Worm (Caenorhabditis elegans) whole organism, L4 larva: Measurements from ENCODE around the gene rpl-21.

ENCODE experiments used
- D1046.2 ChIP-seq: fragments of 200-800 bp; sonication (Bioruptor generic); IDR thresholded peaks from 2 replicates; pipeline ENCODE4 v1.3.6; 2022; ENCODE audit warnings: missing genetic modification characterization, missing compliant biosample characterization
- F44E2.7 ChIP-seq: fragments of 200-800 bp; sonication (Bioruptor generic); IDR thresholded peaks from 2 replicates; pipeline ENCODE4 v2.1.2; 2022; ENCODE audit warnings: missing genetic modification characterization, missing compliant biosample characterization
- F49E8.2 ChIP-seq: sonication (generic microtip); optimal IDR thresholded peaks from 2 replicates; lab custom pipeline; 2016; ENCODE audit warnings: missing compliant biosample characterization, mild to moderate bottlenecking, missing genetic modification characterization, borderline replicate concordance
- R02D3.7 ChIP-seq: fragments of 150-350 bp; sonication (generic microtip); optimal IDR thresholded peaks from 3 replicates; lab custom pipeline; 2014; ENCODE audit warnings: missing biosample characterization, missing genetic modification characterization
- T20F7.1 ChIP-seq: fragments of 200-800 bp; sonication (Bioruptor generic); optimal IDR thresholded peaks from 2 replicates; lab custom pipeline; 2018; ENCODE audit warnings: mild to moderate bottlenecking, missing genetic modification characterization, missing compliant biosample characterization
- Y105C5A.15 ChIP-seq: fragments of 200-800 bp; sonication (Bioruptor generic); IDR thresholded peaks from 2 replicates; pipeline ENCODE4 v1.3.6; 2022; ENCODE audit warnings: missing genetic modification characterization, missing compliant biosample characterization
- Y48G9A.11 ChIP-seq: fragments of 200-800 bp; sonication (Bioruptor generic); IDR thresholded peaks from 2 replicates; pipeline ENCODE4 v1.3.6; 2022; ENCODE audit warnings: missing genetic modification reagents, missing genetic modification characterization, missing compliant biosample characterization
- Y5F2A.4 ChIP-seq: fragments of 200-800 bp; sonication (Bioruptor generic); optimal IDR thresholded peaks from 2 replicates; lab custom pipeline; 2018; ENCODE audit warnings: mild to moderate bottlenecking, missing genetic modification characterization, missing compliant biosample characterization
- ZK337.2 ChIP-seq: fragments of 200-800 bp; sonication (Bioruptor generic); IDR thresholded peaks from 2 replicates; pipeline ENCODE4 v1.3.6; 2022; ENCODE audit warnings: missing genetic modification reagents, missing genetic modification characterization, missing compliant biosample characterization
- ceh-20 ChIP-seq: fragments of 200-800 bp; sonication (Bioruptor generic); IDR thresholded peaks from 2 replicates; pipeline ENCODE4 v1.3.6; 2022; ENCODE audit warnings: missing genetic modification reagents, missing genetic modification characterization, missing compliant biosample characterization
- ceh-32 ChIP-seq: sonication (generic microtip); optimal IDR thresholded peaks from 2 replicates; lab custom pipeline; 2016; ENCODE audit warnings: mild to moderate bottlenecking, missing genetic modification characterization, missing compliant biosample characterization; ENCODE audit not compliant: poor library complexity
- ceh-62 ChIP-seq: sonication (generic microtip); optimal IDR thresholded peaks from 2 replicates; lab custom pipeline; 2017; ENCODE audit warnings: missing biosample characterization, missing genetic modification characterization
- cey-2 ChIP-seq: sonication (generic microtip); optimal IDR thresholded peaks from 3 replicates; lab custom pipeline; 2017; ENCODE audit warnings: missing genetic modification characterization, mild to moderate bottlenecking, missing compliant biosample characterization, antibody characterized with exemption, borderline replicate concordance; ENCODE audit not compliant: insufficient read depth
- ctbp-1 ChIP-seq: fragments of 200-800 bp; sonication (Bioruptor generic); IDR thresholded peaks from 2 replicates; pipeline ENCODE4 v1.3.6; 2022; ENCODE audit warnings: missing genetic modification reagents, missing genetic modification characterization, missing compliant biosample characterization
- dmd-9 ChIP-seq: fragments of 200-800 bp; sonication (Bioruptor generic); IDR thresholded peaks from 2 replicates; pipeline ENCODE4 v1.3.6; 2022; ENCODE audit warnings: missing genetic modification reagents, missing genetic modification characterization, missing compliant biosample characterization
- dpl-1 ChIP-seq: fragments of 150-350 bp; optimal IDR thresholded peaks from 2 replicates; lab custom pipeline; 2014; ENCODE audit warnings: missing biosample characterization, missing genetic modification reagents, missing genetic modification characterization
- fkh-10 ChIP-seq: fragments of 150-350 bp; optimal IDR thresholded peaks from 2 replicates; lab custom pipeline; 2014; ENCODE audit warnings: missing biosample characterization, missing genetic modification reagents, missing genetic modification characterization
- hif-1 ChIP-seq, 2 experiments: sonication (generic microtip); optimal IDR thresholded peaks; 2 replicates each; lab custom pipeline; 2016 to 2017; ENCODE audit warnings: missing compliant biosample characterization in 2 of 2, missing genetic modification characterization in 2 of 2, missing genetic modification reagents in 2 of 2, missing genotype in 2 of 2, mild to moderate bottlenecking in 1 of 2
- hlh-11 ChIP-seq: fragments of 200-800 bp; sonication (Bioruptor generic); optimal IDR thresholded peaks from 2 replicates; lab custom pipeline; 2018; ENCODE audit warnings: mild to moderate bottlenecking, missing genetic modification characterization, missing compliant biosample characterization
- hlh-30 ChIP-seq: sonication (generic microtip); optimal IDR thresholded peaks from 2 replicates; lab custom pipeline; 2017; ENCODE audit warnings: antibody characterized with exemption, mild to moderate bottlenecking, missing genetic modification characterization, missing compliant biosample characterization; ENCODE audit not compliant: insufficient read depth
- hmg-1.1 ChIP-seq: fragments of 200-800 bp; sonication (Bioruptor generic); IDR thresholded peaks from 2 replicates; pipeline ENCODE4 v1.3.6; 2022; ENCODE audit warnings: missing genetic modification reagents, missing genetic modification characterization, missing compliant biosample characterization
- lin-38 ChIP-seq: fragments of 200-800 bp; sonication (Bioruptor generic); IDR thresholded peaks from 2 replicates; pipeline ENCODE4 v1.3.6; 2022; ENCODE audit warnings: missing genetic modification reagents, missing genetic modification characterization, missing compliant biosample characterization
- lin-39 ChIP-seq: fragments of 150-350 bp; optimal IDR thresholded peaks from 2 replicates; lab custom pipeline; 2014; ENCODE audit warnings: missing biosample characterization, missing genetic modification reagents, missing genetic modification characterization
- madf-9 ChIP-seq: fragments of 200-800 bp; sonication (Bioruptor generic); conservative IDR thresholded peaks from 2 replicates; pipeline ENCODE4 v1.3.6; 2022; ENCODE audit warnings: missing genetic modification reagents, missing genetic modification characterization, missing compliant biosample characterization
- mep-1 ChIP-seq: fragments of 150-350 bp; sonication (generic microtip); optimal IDR thresholded peaks from 3 replicates; lab custom pipeline; 2014; ENCODE audit warnings: missing biosample characterization, missing genetic modification characterization
- mxl-3 ChIP-seq: fragments of 200-800 bp; sonication (Bioruptor generic); optimal IDR thresholded peaks from 2 replicates; lab custom pipeline; 2018; ENCODE audit warnings: mild to moderate bottlenecking, missing genetic modification characterization, missing compliant biosample characterization
- nhr-102 ChIP-seq: sonication (generic microtip); optimal IDR thresholded peaks from 2 replicates; lab custom pipeline; 2016; ENCODE audit warnings: mild to moderate bottlenecking, missing genetic modification characterization, moderate library complexity, missing compliant biosample characterization
- nhr-237 ChIP-seq: sonication (generic microtip); optimal IDR thresholded peaks from 2 replicates; lab custom pipeline; 2017; ENCODE audit warnings: missing biosample characterization, missing genetic modification characterization
- nhr-25 ChIP-seq: sonication (generic microtip); optimal IDR thresholded peaks from 2 replicates; lab custom pipeline; 2017; ENCODE audit warnings: missing genetic modification characterization, mild to moderate bottlenecking, missing compliant biosample characterization, antibody characterized with exemption, moderate library complexity, borderline replicate concordance; ENCODE audit not compliant: insufficient read depth
- nhr-28 ChIP-seq: fragments of 150-350 bp; optimal IDR thresholded peaks from 2 replicates; lab custom pipeline; 2014; ENCODE audit warnings: missing biosample characterization, missing genetic modification characterization
- nhr-42 ChIP-seq: fragments of 200-800 bp; sonication (Bioruptor generic); IDR thresholded peaks from 2 replicates; pipeline ENCODE4 v1.3.6; 2022; ENCODE audit warnings: missing genetic modification characterization, missing compliant biosample characterization
- nhr-48 ChIP-seq: sonication (generic microtip); optimal IDR thresholded peaks from 2 replicates; lab custom pipeline; 2016; ENCODE audit warnings: mild to moderate bottlenecking, missing genetic modification characterization, missing compliant biosample characterization
- nhr-76 ChIP-seq: fragments of 150-350 bp; optimal IDR thresholded peaks from 2 replicates; lab custom pipeline; 2014; ENCODE audit warnings: missing biosample characterization, missing genetic modification characterization
- nhr-77 ChIP-seq: fragments of 150-350 bp; optimal IDR thresholded peaks from 2 replicates; lab custom pipeline; 2014; ENCODE audit warnings: missing biosample characterization, missing genetic modification characterization
- pha-4 ChIP-seq, 2 experiments: fragments of 150-350 bp in 1 of 2; fragments of 200-800 bp in 1 of 2; sonication (Bioruptor generic) in 1 of 2; IDR thresholded peaks in 1 of 2; optimal IDR thresholded peaks in 1 of 2; 2 replicates each; pipeline versions ENCODE4 v1.3.6 to Lab custom; 2014 to 2022; ENCODE audit warnings: missing genetic modification characterization in 2 of 2, missing genetic modification reagents in 2 of 2, missing biosample characterization in 1 of 2, missing compliant biosample characterization in 1 of 2
- pqm-1 ChIP-seq: sonication (generic microtip); optimal IDR thresholded peaks from 2 replicates; lab custom pipeline; 2017; ENCODE audit warnings: missing biosample characterization, missing genetic modification characterization
- saeg-2 ChIP-seq: fragments of 200-800 bp; sonication (Bioruptor generic); IDR thresholded peaks from 2 replicates; pipeline ENCODE4 v1.3.6; 2022; ENCODE audit warnings: missing genetic modification reagents, missing genetic modification characterization, missing compliant biosample characterization
- sdz-12 ChIP-seq: fragments of 200-800 bp; sonication (Bioruptor generic); optimal IDR thresholded peaks from 2 replicates; lab custom pipeline; 2018; ENCODE audit warnings: mild to moderate bottlenecking, missing genetic modification characterization, missing compliant biosample characterization
- skn-1 ChIP-seq: fragments of 150-350 bp; optimal IDR thresholded peaks from 2 replicates; lab custom pipeline; 2014; ENCODE audit warnings: missing biosample characterization, missing genetic modification characterization
- tra-1 ChIP-seq: fragments of 200-800 bp; sonication (Bioruptor generic); IDR thresholded peaks from 2 replicates; pipeline ENCODE4 v1.3.6; 2022; ENCODE audit warnings: missing genetic modification reagents, missing genetic modification characterization, missing compliant biosample characterization
- unc-130 ChIP-seq: sonication (generic microtip); optimal IDR thresholded peaks from 2 replicates; lab custom pipeline; 2016; ENCODE audit warnings: missing genetic modification reagents, missing genetic modification characterization, missing compliant biosample characterization
- vab-7 ChIP-seq: fragments of 200-800 bp; sonication (Bioruptor generic); IDR thresholded peaks from 2 replicates; pipeline ENCODE4 v1.3.6; 2022; ENCODE audit warnings: missing genetic modification reagents, missing genetic modification characterization, missing compliant biosample characterization
- zag-1 ChIP-seq: fragments of 150-350 bp; optimal IDR thresholded peaks from 2 replicates; lab custom pipeline; 2014; ENCODE audit warnings: missing biosample characterization, missing genetic modification characterization
- zip-11 ChIP-seq: fragments of 200-800 bp; sonication (Bioruptor generic); IDR thresholded peaks from 2 replicates; pipeline ENCODE4 v1.3.6; 2022; ENCODE audit warnings: missing genetic modification characterization, missing compliant biosample characterization
- zip-2 ChIP-seq: fragments of 150-350 bp; optimal IDR thresholded peaks from 2 replicates; lab custom pipeline; 2014; ENCODE audit warnings: missing biosample characterization, missing genetic modification characterization

The rpl-21 gene

DNA sequence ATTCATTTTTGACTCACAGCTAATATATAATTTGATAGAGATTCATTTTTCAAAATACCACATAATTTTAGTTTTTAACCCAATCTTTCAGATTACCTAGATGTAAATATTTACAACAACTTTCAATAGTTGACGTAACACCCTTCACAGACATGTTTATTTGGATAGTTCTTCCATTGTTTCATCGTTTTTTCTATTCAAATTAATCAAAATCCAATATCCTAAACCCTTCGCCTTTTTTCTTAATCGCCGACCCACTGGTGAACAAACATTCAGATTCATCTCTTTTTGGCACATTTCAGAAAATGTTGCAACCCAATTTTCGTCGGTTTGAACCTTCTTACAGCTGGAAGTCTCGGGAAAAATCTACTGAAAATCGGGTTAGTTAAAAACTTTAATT is 31.0 kb downstream of the rpl-21 start, which contains the start of gene K06H7.1:
K06H7.1 (plus strand) TSS at position 301 of the 400 bp plus-strand sequence.
- TF ChIP-seq F49E8.2 (tag; lab: Kevin White, UChicago) (no peak), zip-2 (tag; lab: Kevin White, UChicago) (no peak), nhr-102 (tag; lab: Kevin White, UChicago) (no peak)

DNA sequence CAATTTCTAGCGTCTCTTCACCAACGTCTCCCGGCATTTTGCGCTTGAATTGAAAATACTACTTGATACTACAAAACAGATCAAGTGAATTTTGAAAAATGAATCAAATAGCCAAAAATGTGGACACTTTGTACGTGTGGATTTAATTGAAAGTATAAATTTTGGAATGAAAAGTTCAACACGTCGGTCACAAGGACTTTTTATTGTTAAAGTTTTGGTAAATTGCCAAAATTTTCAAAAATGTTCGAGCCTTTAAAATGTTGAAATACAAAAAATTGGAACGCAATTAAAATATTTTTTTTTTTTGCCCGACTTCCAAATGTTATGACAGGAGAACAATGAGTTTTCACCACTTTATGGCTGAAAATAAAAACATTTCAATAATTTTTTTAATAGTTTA is 31.9 kb downstream of the rpl-21 start, which contains the start of gene K06H7.8:
K06H7.8 (minus strand) TSS at position 101 of the 400 bp plus-strand sequence.
- no peak for TF ChIP-seq nhr-48
- no peak for TF ChIP-seq F49E8.2 (tag; lab: Kevin White, UChicago)
- no peak for TF ChIP-seq Y48G9A.11 (GFP tag; lab: Robert Waterston, UW)
- TF ChIP-seq F44E2.7 = no peak
- TF ChIP-seq Y105C5A.15 (GFP tag; lab: Robert Waterston, UW) = no peak
- no peak for TF ChIP-seq ZK337.2 (GFP tag; lab: Robert Waterston, UW)
- no peak for TF ChIP-seq saeg-2

DNA sequence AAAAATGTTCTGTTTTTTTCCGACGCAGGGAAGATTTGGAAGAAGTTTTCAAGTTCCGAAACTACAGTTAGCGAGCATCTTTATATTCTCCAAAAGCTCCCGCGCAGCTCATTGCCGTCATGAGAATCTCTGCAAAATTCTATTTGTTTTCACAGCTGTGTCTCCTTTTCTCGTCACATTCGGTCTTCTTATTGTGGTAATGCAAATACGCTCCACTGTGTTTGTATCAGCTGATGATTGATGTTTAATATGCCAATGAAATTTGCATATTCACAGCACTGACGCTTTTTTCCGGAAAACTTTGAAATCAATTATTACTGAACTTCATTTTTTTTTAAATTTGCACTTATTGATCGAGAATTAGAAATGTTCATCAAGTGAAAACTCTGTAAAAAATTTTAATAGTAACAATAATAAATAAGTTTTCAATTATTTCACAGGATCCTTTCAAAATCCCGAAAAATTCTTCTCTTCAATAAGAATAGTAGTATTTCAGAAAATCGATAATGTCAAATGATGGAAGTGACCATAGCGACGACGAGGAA is 36.9 kb downstream of the rpl-21 start, which contains the start of gene K06H7.2:
K06H7.2 (plus strand) TSS at position 495 of the 545 bp plus-strand sequence.
- no peak for TF ChIP-seq ctbp-1 (GFP tag; lab: Robert Waterston, UW)
- TF ChIP-seq nhr-42 = no peak
- TF ChIP-seq hmg-1.1 (GFP tag; lab: Robert Waterston, UW) = 0 out of 2 replicates have a peak, but pooled peaks have one; percentile 25
- no peak for TF ChIP-seq D1046.2
- TF ChIP-seq Y48G9A.11 (GFP tag; lab: Robert Waterston, UW) = no peak
- no peak for TF ChIP-seq sdz-12 (GFP tag; lab: Kevin White, UChicago)
- no peak for TF ChIP-seq ceh-62 (tag; lab: Kevin White, UChicago)
- TF ChIP-seq skn-1 (tag; lab: Kevin White, UChicago) = no peak
- no peak for TF ChIP-seq hif-1 (tag; optimal IDR thresholded peaks at IDR 0.05; lab: Kevin White, UChicago)
- no peak for TF ChIP-seq ceh-20 (GFP tag; lab: Robert Waterston, UW)
- TF ChIP-seq tra-1 = no peak
- TF ChIP-seq Y5F2A.4 = no peak
- TF ChIP-seq pqm-1 (tag; lab: Kevin White, UChicago) = peak; percentile 31
- no peak for TF ChIP-seq madf-9 (GFP tag; lab: Robert Waterston, UW)
- no peak for TF ChIP-seq nhr-76
- TF ChIP-seq pha-4 (GFP tag; IDR thresholded peaks at IDR 0.05; lab: Robert Waterston, UW) = no peak
- TF ChIP-seq pha-4 (tag; optimal IDR thresholded peaks at IDR 0.05; lab: Kevin White, UChicago) = peak; percentile 20
- peak; percentile 94 for TF ChIP-seq hlh-30 (tag; lab: Kevin White, UChicago)
- peak; percentile 39 for TF ChIP-seq T20F7.1 (GFP tag; lab: Kevin White, UChicago)
- TF ChIP-seq dpl-1 (GFP tag; lab: Kevin White, UChicago) = peak; percentile 58
- TF ChIP-seq saeg-2 = no peak
- no peak for TF ChIP-seq zag-1
- TF ChIP-seq R02D3.7 (tag; lab: Kevin White, UChicago) = no peak
- peak; percentile 43 for TF ChIP-seq nhr-28 (tag; lab: Kevin White, UChicago)
- no peak for TF ChIP-seq zip-11
- peak; percentile 70 for TF ChIP-seq nhr-77 (tag; lab: Kevin White, UChicago)
- TF ChIP-seq ceh-32 (tag; lab: Kevin White, UChicago) = no peak
- TF ChIP-seq mep-1 (tag; lab: Kevin White, UChicago) = peak; percentile 72
- no peak for TF ChIP-seq cey-2 (tag; lab: Kevin White, UChicago)
- no peak for TF ChIP-seq mxl-3 (GFP tag; lab: Kevin White, UChicago)
- TF ChIP-seq nhr-237 (tag; lab: Kevin White, UChicago) = no peak
- no peak for TF ChIP-seq dmd-9
- no peak for TF ChIP-seq lin-39 (tag; lab: Kevin White, UChicago)
- TF ChIP-seq lin-38 (GFP tag; lab: Robert Waterston, UW) = peak; percentile 87
- no peak for TF ChIP-seq nhr-25 (tag; lab: Kevin White, UChicago)
- peak; percentile 32 for TF ChIP-seq fkh-10 (GFP tag; lab: Kevin White, UChicago)
- no peak for TF ChIP-seq vab-7
- no peak for TF ChIP-seq unc-130 (GFP tag; lab: Kevin White, UChicago)
- peak; percentile 89 for TF ChIP-seq hlh-11
- no peak for TF ChIP-seq Y105C5A.15 (GFP tag; lab: Robert Waterston, UW)
